Worm (Caenorhabditis elegans): ENCODE measurements around the gene ncs-7.
"Not testable (repeated sequence)": the region's sequence is repeated elsewhere in the genome, so short reads cannot be mapped to it uniquely, and the experiment has no call there.

- not testable (repeated sequence) for TF ChIP-seq ceh-58 (GFP tag; IDR thresholded peaks at IDR 0.05); ama-1 (optimal IDR thresholded peaks at IDR 0.05); ama-1 (GFP tag; optimal IDR thresholded peaks at IDR 0.05); sdz-38 (tag; optimal IDR thresholded peaks at IDR 0.05); atf-7 (tag; optimal IDR thresholded peaks at IDR 0.05); B0336.3 (GFP tag; IDR thresholded peaks at IDR 0.05)
Measured at ce11 chrX:17649380-17649779, 35.0 kb downstream of the ncs-7 start, which contains the start of gene tmem-218.
